Worm (Caenorhabditis elegans) whole organism, L4/young adult: Measurements from ENCODE around the gene mrpl-55.

ENCODE experiments used
- W03F9.2 ChIP-seq: fragments of 150-350 bp; optimal IDR thresholded peaks from 2 replicates; lab custom pipeline; 2014; ENCODE audit warnings: missing biosample characterization, missing genetic modification characterization
- dao-5 ChIP-seq: sonication (generic microtip); optimal IDR thresholded peaks from 2 replicates; lab custom pipeline; 2016; ENCODE audit warnings: missing genotype, missing genetic modification characterization, moderate library complexity, missing compliant biosample characterization
- him-1 ChIP-seq: sonication (generic microtip); optimal IDR thresholded peaks from 2 replicates; lab custom pipeline; 2016; ENCODE audit warnings: missing genotype, missing genetic modification reagents, missing genetic modification characterization, missing compliant biosample characterization

DNA sequence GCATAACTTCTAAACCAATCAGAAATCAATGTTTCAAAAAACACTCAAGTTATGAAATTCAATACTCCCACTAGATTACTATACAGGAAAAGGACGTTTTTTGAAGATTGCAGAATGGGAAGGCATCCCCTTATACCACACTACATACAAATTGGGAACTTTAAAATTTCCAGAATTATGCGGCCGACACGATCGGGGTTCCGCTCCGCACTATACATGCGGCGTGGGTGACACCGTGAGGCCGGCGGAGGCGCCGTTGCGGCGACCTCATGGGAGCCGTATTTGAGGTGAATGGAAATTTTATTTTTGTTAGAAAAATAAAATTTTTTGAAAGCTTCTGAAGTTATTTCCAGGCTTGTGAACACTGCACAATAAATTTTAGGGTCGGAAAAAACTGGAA is 24.5 kb downstream of the mrpl-55 start:
- TF ChIP-seq dao-5 (tag; lab: Kevin White, UChicago) (no peak), him-1 (tag; lab: Kevin White, UChicago) (no peak), W03F9.2 (tag; lab: Kevin White, UChicago) (no peak)
